Fruit fly (Drosophila melanogaster) whole organism, adult: Measurements from ENCODE around the gene per.

Experiments
- CG11617 ChIP-seq: fragments of 200-800 bp; sonication (Bioruptor generic); optimal IDR thresholded peaks from 2 replicates; lab custom pipeline; 2017; ENCODE audit warnings: mild to moderate bottlenecking, missing biosample characterization, missing genetic modification reagents, missing genetic modification characterization
- CG14711 ChIP-seq: fragments of 200-800 bp; sonication (Bioruptor generic); optimal IDR thresholded peaks from 2 replicates; lab custom pipeline; 2018; ENCODE audit warnings: missing biosample characterization, mild to moderate bottlenecking, missing genetic modification characterization, moderate library complexity
- CG1620 ChIP-seq: fragments of 200-800 bp; sonication (Bioruptor generic); optimal IDR thresholded peaks from 2 replicates; lab custom pipeline; 2016; ENCODE audit warnings: missing biosample characterization, missing genetic modification characterization
- CG7045 ChIP-seq: fragments of 200-800 bp; sonication (Bioruptor generic); optimal IDR thresholded peaks from 2 replicates; lab custom pipeline; 2017; ENCODE audit warnings: missing biosample characterization, mild to moderate bottlenecking, missing genetic modification characterization
- Clk ChIP-seq: fragments of 200-800 bp; sonication (Bioruptor generic); optimal IDR thresholded peaks from 2 replicates; lab custom pipeline; 2017; ENCODE audit warnings: missing biosample characterization, missing genetic modification characterization
- Crg-1 ChIP-seq: fragments of 200-800 bp; sonication (Bioruptor generic); optimal IDR thresholded peaks from 2 replicates; lab custom pipeline; 2016; ENCODE audit warnings: missing biosample characterization, missing genetic modification characterization
- Hr96 ChIP-seq: fragments of 200-800 bp; sonication (Bioruptor generic); optimal IDR thresholded peaks from 2 replicates; lab custom pipeline; 2016; ENCODE audit warnings: missing biosample characterization, missing genetic modification characterization
- kay ChIP-seq: fragments of 200-800 bp; sonication (Bioruptor generic); peaks from one replicate; lab custom pipeline; 2016; ENCODE audit warnings: missing biosample characterization, missing genetic modification characterization, borderline replicate concordance
- pad ChIP-seq: fragments of 200-800 bp; sonication (Bioruptor generic); optimal IDR thresholded peaks from 3 replicates; lab custom pipeline; 2017; ENCODE audit warnings: missing biosample characterization, missing genetic modification characterization, mild to moderate bottlenecking, moderate library complexity, missing genetic modification reagents

DNA sequence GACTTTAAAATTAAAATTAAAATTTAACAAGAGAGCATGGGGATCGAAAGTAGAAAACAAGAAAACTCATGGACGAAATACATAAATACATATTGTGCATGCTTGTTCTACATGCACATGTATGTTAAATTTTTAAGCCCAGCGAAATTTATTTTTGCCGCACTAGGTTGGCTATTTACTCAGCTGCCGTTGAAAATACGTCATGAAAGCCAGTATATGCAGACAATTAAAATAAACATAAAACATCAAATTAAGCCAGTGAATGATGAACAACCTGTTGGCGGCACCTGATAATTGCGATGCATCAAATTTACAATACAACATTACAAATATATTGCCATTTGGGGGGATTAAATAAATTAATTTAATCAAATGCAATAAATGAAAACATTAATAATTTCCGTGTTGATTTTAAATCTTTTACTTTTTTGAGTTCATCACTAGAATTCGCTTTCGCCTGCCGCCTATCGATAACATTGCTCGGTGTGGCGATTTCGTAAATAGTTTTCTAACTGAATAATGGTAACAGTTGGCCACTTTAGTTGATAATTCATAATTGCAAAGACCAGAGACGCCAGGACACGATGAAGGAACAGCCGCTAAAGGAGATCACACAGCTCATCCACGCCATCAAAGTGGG lies 18.9 kb downstream of the per start, which contains the start of gene eIF2Bbeta:
- TF ChIP-seq kay (no peak), CG11617 (GFP tag; lab: Kevin White, UChicago) (no peak), CG7045 (no peak), Hr96 (GFP tag; lab: Kevin White, UChicago) (no peak), Crg-1 (no peak), Clk (no peak), CG1620 (GFP tag; lab: Kevin White, UChicago) (no peak), pad (no peak), CG14711 (tag; lab: Kevin White, UChicago) (no peak)
